Fruit fly (Drosophila melanogaster) S2 (cell line): ENCODE results near the gene CG42854.

ENCODE experiments used
- CG8478 ChIP-seq: fragments of >200 bp; optimal IDR thresholded peaks from 2 replicates; lab custom pipeline; 2018
- CTCF ChIP-seq, 2 experiments: fragments of >200 bp; optimal IDR thresholded peaks; 2 replicates each; lab custom pipeline; 2018

- no peak for TF ChIP-seq CG8478 (lab: Kevin White, UChicago)
- no peak for TF ChIP-seq CTCF (optimal IDR thresholded peaks at IDR 0.05; lab: Kevin White, UChicago)
Measured at dm6 chrX:17227462-17227861, 19.4 kb downstream of the CG42854 start.
